Fruit fly (Drosophila melanogaster): ENCODE data around the gene CG6834.

The CG6834 gene

dm6 chr3R:11637586-11637985 lies 50.3 kb downstream of the CG6834 start:
- TF ChIP-seq Sin3A (optimal IDR thresholded peaks at IDR 0.05) (no peak), ttk (optimal IDR thresholded peaks at IDR 0.05) (no peak), Myc (optimal IDR thresholded peaks at IDR 0.05) (no peak), psq (optimal IDR thresholded peaks at IDR 0.05) (no peak), h (optimal IDR thresholded peaks at IDR 0.05) (no peak), insv (optimal IDR thresholded peaks at IDR 0.05) (no peak)
